Worm (Caenorhabditis elegans) whole organism, early embryonic: Measurements from ENCODE around the gene T14G12.12.

Source experiments
- B0310.2 ChIP-seq: sonication (generic microtip); optimal IDR thresholded peaks from 2 replicates; lab custom pipeline; 2016; ENCODE audit warnings: mild to moderate bottlenecking, missing genetic modification characterization, missing compliant biosample characterization
- F13C5.2 ChIP-seq: sonication (generic microtip); optimal IDR thresholded peaks from 2 replicates; lab custom pipeline; 2017; ENCODE audit warnings: mild to moderate bottlenecking, missing genetic modification characterization, inconsistent platforms, missing compliant biosample characterization
- aly-1 ChIP-seq: sonication (generic microtip); optimal IDR thresholded peaks from 2 replicates; lab custom pipeline; 2016; ENCODE audit warnings: missing genetic modification characterization, missing compliant biosample characterization
- ama-1 ChIP-seq: fragments of 150-350 bp; optimal IDR thresholded peaks from 2 replicates; lab custom pipeline; 2014
- ceh-13 ChIP-seq: fragments of 200-800 bp; sonication (Bioruptor generic); optimal IDR thresholded peaks from 2 replicates; lab custom pipeline; 2018; ENCODE audit warnings: mild to moderate bottlenecking, missing genetic modification characterization, missing compliant biosample characterization
- ceh-36 ChIP-seq: sonication (generic microtip); optimal IDR thresholded peaks from 2 replicates; lab custom pipeline; 2016; ENCODE audit warnings: missing genetic modification characterization, inconsistent platforms, missing compliant biosample characterization
- ets-7 ChIP-seq: sonication (generic microtip); optimal IDR thresholded peaks from 2 replicates; lab custom pipeline; 2016; ENCODE audit warnings: missing genotype, missing genetic modification characterization, missing compliant biosample characterization
- flt-1 ChIP-seq: fragments of 200-800 bp; sonication (Bioruptor generic); IDR thresholded peaks from 2 replicates; pipeline ENCODE4 v1.3.6; 2022; ENCODE audit warnings: missing genetic modification characterization, missing compliant biosample characterization
- hmbx-1 ChIP-seq: sonication (generic microtip); optimal IDR thresholded peaks from 2 replicates; lab custom pipeline; 2016; ENCODE audit warnings: mild to moderate bottlenecking, missing genetic modification characterization, missing compliant biosample characterization
- hmg-4 ChIP-seq: fragments of 200-800 bp; sonication (Bioruptor generic); optimal IDR thresholded peaks from 2 replicates; lab custom pipeline; 2018; ENCODE audit warnings: mild to moderate bottlenecking, missing genetic modification characterization, missing compliant biosample characterization
- hnd-1 ChIP-seq: sonication (generic microtip); optimal IDR thresholded peaks from 2 replicates; lab custom pipeline; 2016; ENCODE audit warnings: missing genetic modification characterization, missing compliant biosample characterization
- pes-1 ChIP-seq: fragments of 200-800 bp; sonication (Bioruptor generic); IDR thresholded peaks from 2 replicates; pipeline ENCODE4 v1.3.6; 2022; ENCODE audit warnings: missing genetic modification reagents, missing genetic modification characterization, missing compliant biosample characterization
- scrt-1 ChIP-seq: fragments of 200-800 bp; sonication (Bioruptor generic); IDR thresholded peaks from 2 replicates; pipeline ENCODE4 v1.3.6; 2022; ENCODE audit warnings: missing genetic modification characterization, missing compliant biosample characterization
- sea-1 ChIP-seq: fragments of 200-800 bp; sonication (Bioruptor generic); conservative IDR thresholded peaks from 2 replicates; pipeline ENCODE4 v1.3.6; 2022; ENCODE audit warnings: missing genetic modification characterization, missing compliant biosample characterization
- tbx-11 ChIP-seq: fragments of 200-800 bp; sonication (Bioruptor generic); IDR thresholded peaks from 2 replicates; pipeline ENCODE4 v1.3.6; 2022; ENCODE audit warnings: missing genetic modification characterization, missing compliant biosample characterization
- tbx-37 ChIP-seq: fragments of 200-800 bp; sonication (Bioruptor generic); conservative IDR thresholded peaks from 2 replicates; pipeline ENCODE4 v1.3.6; 2022; ENCODE audit warnings: missing genetic modification reagents, missing genetic modification characterization, missing compliant biosample characterization
- tra-4 ChIP-seq: sonication (generic microtip); optimal IDR thresholded peaks from 2 replicates; lab custom pipeline; 2017; ENCODE audit warnings: missing genetic modification characterization, missing compliant biosample characterization

The T14G12.12 gene

ce11 chrX:3758399-3758798 lies at the start of gene T14G12.12:
Gene T14G12.12 (minus strand): TSS chrX:3758499.
- no peak for TF ChIP-seq ceh-13 (GFP tag; lab: Kevin White, UChicago)
- no peak for TF ChIP-seq hmg-4 (GFP tag; lab: Kevin White, UChicago)
- TF ChIP-seq ama-1 (lab: Kevin White, UChicago), result no peak

ce11 chrX:3807166-3807565 lies 48.9 kb upstream of the T14G12.12 start, which contains the start of gene F35A5.1:
Gene F35A5.1 (plus strand): TSS chrX:3807466.
- no peak for TF ChIP-seq ceh-13 (GFP tag; lab: Kevin White, UChicago)
- no peak for TF ChIP-seq tbx-37 (GFP tag; lab: Robert Waterston, UW)
- TF ChIP-seq B0310.2 (tag; lab: Kevin White, UChicago), result no peak
- no peak for TF ChIP-seq pes-1
- no peak for TF ChIP-seq ets-7 (tag; lab: Kevin White, UChicago)
- TF ChIP-seq F13C5.2 (tag; lab: Kevin White, UChicago), result no peak
- TF ChIP-seq aly-1 (tag; lab: Kevin White, UChicago), result no peak
- no peak for TF ChIP-seq sea-1 (GFP tag; lab: Robert Waterston, UW)
- no peak for TF ChIP-seq flt-1 (GFP tag; lab: Robert Waterston, UW)
- TF ChIP-seq ceh-36 (tag; lab: Kevin White, UChicago), result no peak
- no peak for TF ChIP-seq hmg-4 (GFP tag; lab: Kevin White, UChicago)

ce11 chrX:3804837-3805236 lies 46.5 kb upstream of the T14G12.12 start, which contains the start of gene F35A5.2:
Gene F35A5.2 (plus strand): TSS chrX:3805137.
- TF ChIP-seq ceh-13 (GFP tag; lab: Kevin White, UChicago), result no peak
- no peak for TF ChIP-seq tra-4 (tag; lab: Kevin White, UChicago)
- TF ChIP-seq hmg-4 (GFP tag; lab: Kevin White, UChicago), result no peak
- no peak for TF ChIP-seq hmbx-1 (tag; lab: Kevin White, UChicago)
- no peak for TF ChIP-seq tbx-37 (GFP tag; lab: Robert Waterston, UW)
- TF ChIP-seq pes-1, result no peak
- TF ChIP-seq hnd-1 (tag; lab: Kevin White, UChicago), result no peak
- TF ChIP-seq sea-1 (GFP tag; lab: Robert Waterston, UW), result no peak
- no peak for TF ChIP-seq aly-1 (tag; lab: Kevin White, UChicago)
- no peak for TF ChIP-seq ets-7 (tag; lab: Kevin White, UChicago)
- TF ChIP-seq ama-1 (lab: Kevin White, UChicago), result no peak

ce11 chrX:3803314-3803713 lies 45.0 kb upstream of the T14G12.12 start, which contains the start of gene F35A5.8:
Gene F35A5.8 (minus strand): TSS chrX:3803464.
- TF ChIP-seq tra-4 (tag; lab: Kevin White, UChicago) (no peak), tbx-37 (GFP tag; lab: Robert Waterston, UW) (0 out of 2 replicates have a peak, but pooled peaks have one; percentile 16), ama-1 (lab: Kevin White, UChicago) (no peak), hmg-4 (GFP tag; lab: Kevin White, UChicago) (no peak), flt-1 (GFP tag; lab: Robert Waterston, UW) (no peak), aly-1 (tag; lab: Kevin White, UChicago) (no peak), tbx-11 (GFP tag; lab: Robert Waterston, UW) (peak; percentile 62; the same call in 1 of the 2 replicates), ceh-13 (GFP tag; lab: Kevin White, UChicago) (no peak), ceh-36 (tag; lab: Kevin White, UChicago) (no peak), F13C5.2 (tag; lab: Kevin White, UChicago) (peak; percentile 65), hnd-1 (tag; lab: Kevin White, UChicago) (no peak), hmbx-1 (tag; lab: Kevin White, UChicago) (no peak), sea-1 (GFP tag; lab: Robert Waterston, UW) (no peak)

ce11 chrX:3802743-3803142 lies 44.4 kb upstream of the T14G12.12 start:
- no peak for TF ChIP-seq tra-4 (tag; lab: Kevin White, UChicago)
- TF ChIP-seq ceh-36 (tag; lab: Kevin White, UChicago), result no peak
- TF ChIP-seq scrt-1 (GFP tag; lab: Robert Waterston, UW), result no peak
- TF ChIP-seq ama-1 (lab: Kevin White, UChicago), result no peak
- no peak for TF ChIP-seq tbx-11 (GFP tag; lab: Robert Waterston, UW)
- no peak for TF ChIP-seq hmg-4 (GFP tag; lab: Kevin White, UChicago)
- TF ChIP-seq hmbx-1 (tag; lab: Kevin White, UChicago), result no peak

ce11 chrX:3798288-3798687 lies 40.0 kb upstream of the T14G12.12 start:
- no peak for TF ChIP-seq ceh-36 (tag; lab: Kevin White, UChicago)
- TF ChIP-seq ama-1 (lab: Kevin White, UChicago), result no peak
- TF ChIP-seq hnd-1 (tag; lab: Kevin White, UChicago), result no peak
- TF ChIP-seq aly-1 (tag; lab: Kevin White, UChicago), result no peak
- no peak for TF ChIP-seq B0310.2 (tag; lab: Kevin White, UChicago)
- TF ChIP-seq ets-7 (tag; lab: Kevin White, UChicago), result no peak
- no peak for TF ChIP-seq flt-1 (GFP tag; lab: Robert Waterston, UW)

ce11 chrX:3797882-3798281 lies 39.6 kb upstream of the T14G12.12 start, which contains the start of gene abu-10:
Gene abu-10 (plus strand): TSS chrX:3798182.
- TF ChIP-seq scrt-1 (GFP tag; lab: Robert Waterston, UW) (no peak), hmbx-1 (tag; lab: Kevin White, UChicago) (no peak), ama-1 (lab: Kevin White, UChicago) (no peak), tra-4 (tag; lab: Kevin White, UChicago) (no peak), aly-1 (tag; lab: Kevin White, UChicago) (no peak)

ce11 chrX:3795642-3796041 lies 37.3 kb upstream of the T14G12.12 start, which contains the start of gene F35A5.5:
Gene F35A5.5 (minus strand): TSS chrX:3795742.
- TF ChIP-seq flt-1 (GFP tag; lab: Robert Waterston, UW) (no peak), aly-1 (tag; lab: Kevin White, UChicago) (no peak), hmg-4 (GFP tag; lab: Kevin White, UChicago) (no peak), B0310.2 (tag; lab: Kevin White, UChicago) (no peak), ceh-36 (tag; lab: Kevin White, UChicago) (no peak), ceh-13 (GFP tag; lab: Kevin White, UChicago) (no peak)
